Fruit fly (Drosophila melanogaster): Measurements from ENCODE around the gene comm2.

DNA sequence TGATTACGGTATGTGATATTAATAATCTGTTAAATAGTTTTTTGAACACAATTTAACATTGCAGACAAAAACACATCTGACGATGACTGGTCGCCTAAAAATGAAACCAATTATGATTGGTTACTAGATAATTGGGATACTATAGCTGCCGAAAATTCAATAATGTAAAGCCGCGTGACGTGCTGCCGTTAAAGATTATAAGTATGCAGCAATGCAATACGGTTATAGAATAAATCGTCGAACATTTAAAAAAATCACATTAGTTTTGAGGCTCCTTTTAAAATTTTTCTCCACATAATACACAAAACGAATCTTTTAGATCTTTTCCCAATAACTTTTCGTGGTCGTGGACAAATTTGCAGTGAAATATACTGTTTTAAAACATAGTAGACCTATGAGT is 17.9 kb upstream of the comm2 start, which contains the start of gene CG42570:
- TF ChIP-seq bcd (GFP tag; optimal IDR thresholded peaks at IDR 0.05) (no peak), ems (GFP tag; optimal IDR thresholded peaks at IDR 0.05) (no peak), CG5953 (GFP tag; IDR thresholded peaks at IDR 0.05) (no peak), CG5180 (GFP tag; optimal IDR thresholded peaks at IDR 0.05) (no peak), lola (GFP tag; optimal IDR thresholded peaks at IDR 0.05) (no peak), CG6654 (GFP tag; optimal IDR thresholded peaks at IDR 0.05) (no peak), CG3163 (GFP tag; optimal IDR thresholded peaks at IDR 0.05) (no peak), MESR4 (GFP tag; optimal IDR thresholded peaks at IDR 0.05) (no peak), cas (GFP tag; IDR thresholded peaks at IDR 0.05) (no peak), pan (optimal IDR thresholded peaks at IDR 0.05) (no peak), pan (GFP tag; optimal IDR thresholded peaks at IDR 0.05 in 1 of 2, IDR thresholded peaks at IDR 0.05 in 1 of 2) (no peak), Hr51 (GFP tag; optimal IDR thresholded peaks at IDR 0.05) (no peak), Gug (GFP tag; IDR thresholded peaks at IDR 0.05) (no peak), tap (tag; optimal IDR thresholded peaks at IDR 0.05) (no peak), CG2120 (GFP tag; optimal IDR thresholded peaks at IDR 0.05) (no peak)
